Fruit fly (Drosophila melanogaster): ENCODE measurements around the gene CG10898.

DNA sequence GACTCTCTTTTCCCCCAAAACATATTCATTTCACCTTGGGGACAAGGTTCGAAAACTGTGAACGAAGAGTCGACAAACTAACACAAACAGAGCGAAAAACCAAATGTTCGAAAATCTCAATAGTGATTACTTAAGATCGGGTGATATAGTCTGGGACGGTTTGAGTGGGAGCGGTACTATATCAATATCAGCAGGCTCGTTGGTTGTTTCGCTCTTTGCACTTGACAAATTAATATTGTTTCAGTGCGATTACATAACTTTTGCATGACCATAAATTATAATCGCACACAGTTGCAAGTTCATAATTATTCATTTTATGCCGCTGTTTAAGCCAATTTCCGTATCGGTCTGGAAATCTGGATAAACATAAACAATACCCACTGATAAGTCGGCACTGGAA lies 4.1 kb downstream of the CG10898 start:
- TF ChIP-seq pan (optimal IDR thresholded peaks at IDR 0.05) = no peak
- TF ChIP-seq usp (GFP tag; optimal IDR thresholded peaks at IDR 0.05) = no peak
- TF ChIP-seq psq (optimal IDR thresholded peaks at IDR 0.05) = no peak
- no peak for TF ChIP-seq CG8478 (optimal IDR thresholded peaks at IDR 0.05)
- no peak for TF ChIP-seq Dll (optimal IDR thresholded peaks at IDR 0.05)
